Worm (Caenorhabditis elegans): ENCODE data around the gene slc-36.5.

DNA sequence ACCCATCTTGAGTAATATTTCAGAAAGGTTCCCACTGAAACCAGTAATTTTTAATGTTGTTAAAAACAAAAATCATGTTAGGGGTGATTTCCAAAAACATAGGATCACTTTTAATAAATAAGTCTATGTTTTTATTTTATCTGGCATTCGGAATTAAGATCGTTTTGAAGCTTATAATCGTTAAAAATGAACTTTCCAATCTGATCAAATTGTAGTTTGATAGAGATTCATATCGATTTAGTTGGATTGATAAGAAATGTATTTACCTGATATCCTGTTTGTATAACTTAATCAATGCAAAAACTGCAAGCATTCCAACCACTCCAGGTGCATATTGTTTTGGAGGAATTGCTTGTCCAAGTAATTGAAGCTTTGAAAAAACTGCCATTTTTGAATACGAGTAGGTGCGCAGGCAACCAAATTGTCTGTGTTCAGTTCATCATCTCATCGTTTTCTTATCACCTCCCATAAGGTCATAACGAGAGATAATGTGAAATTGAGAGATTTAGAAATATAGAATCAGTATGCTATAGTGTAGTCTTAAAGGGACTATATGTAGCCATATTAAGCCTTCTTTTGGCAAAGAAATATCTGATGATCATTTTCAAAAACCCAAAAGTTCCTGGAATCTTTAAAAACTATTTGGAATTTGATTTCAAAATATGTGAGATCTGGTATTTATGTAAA lies 10.6 kb upstream of the slc-36.5 start, which contains the start of gene pmp-2:
- TF ChIP-seq ama-1 (optimal IDR thresholded peaks at IDR 0.05) (no peak), aly-1 (tag; optimal IDR thresholded peaks at IDR 0.05) (no peak), tra-4 (tag; optimal IDR thresholded peaks at IDR 0.05) (no peak), hmbx-1 (tag; optimal IDR thresholded peaks at IDR 0.05) (no peak), sea-1 (GFP tag; conservative IDR thresholded peaks at IDR 0.05) (no peak), ets-7 (tag; optimal IDR thresholded peaks at IDR 0.05) (no peak), F13C5.2 (tag; optimal IDR thresholded peaks at IDR 0.05) (no peak), hmg-4 (GFP tag; optimal IDR thresholded peaks at IDR 0.05) (no peak)
